Worm (Caenorhabditis elegans): ENCODE data around the gene C12D8.20.

DNA sequence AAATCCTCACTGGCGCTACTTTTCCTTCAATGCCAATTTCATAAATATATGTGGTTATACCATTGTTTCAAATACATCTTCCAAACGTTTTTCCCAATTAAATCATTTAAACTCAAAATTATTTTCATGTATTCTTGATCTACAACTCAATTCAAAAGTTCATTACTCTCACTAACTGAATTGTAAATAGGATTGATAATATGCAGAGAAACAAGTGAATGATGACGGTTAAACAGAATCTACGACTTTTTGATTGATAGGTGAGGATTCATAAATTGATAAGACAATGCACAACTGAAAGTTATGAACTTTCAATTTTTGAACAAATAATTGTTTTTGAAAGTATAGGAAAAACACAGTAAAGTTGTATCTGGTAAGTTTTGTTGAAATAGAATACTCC is 30.9 kb upstream of the C12D8.20 start:
- no peak for TF ChIP-seq nhr-237 (tag; optimal IDR thresholded peaks at IDR 0.05)
- TF ChIP-seq snpc-4 (tag; optimal IDR thresholded peaks at IDR 0.05) = no peak
- no peak for TF ChIP-seq skn-1 (tag; optimal IDR thresholded peaks at IDR 0.05)
- TF ChIP-seq ama-1 (optimal IDR thresholded peaks at IDR 0.05) = no peak
